Worm (Caenorhabditis elegans): ENCODE measurements around the gene cku-70.

cku-70 gene

ce11 chrIII:11142908-11143307 lies 11.7 kb upstream of the cku-70 start:
- no peak for TF ChIP-seq bed-3 (GFP tag; optimal IDR thresholded peaks at IDR 0.05)
- TF ChIP-seq hlh-1 (tag; optimal IDR thresholded peaks at IDR 0.05) = no peak
- no peak for TF ChIP-seq ceh-43 (GFP tag; optimal IDR thresholded peaks at IDR 0.05)
- TF ChIP-seq tbx-8 (GFP tag; optimal IDR thresholded peaks at IDR 0.05) = no peak
- TF ChIP-seq nhr-76 (tag; optimal IDR thresholded peaks at IDR 0.05) = no peak
- TF ChIP-seq elt-1 (tag; optimal IDR thresholded peaks at IDR 0.05; ENCODE audit: borderline replicate concordance, insufficient read depth) = no peak
- no peak for TF ChIP-seq sem-2 (GFP tag; optimal IDR thresholded peaks at IDR 0.05)
- no peak for TF ChIP-seq nhr-237 (tag; optimal IDR thresholded peaks at IDR 0.05)
- TF ChIP-seq zip-8 (tag; optimal IDR thresholded peaks at IDR 0.05) = no peak
- no peak for TF ChIP-seq lin-32 (GFP tag; optimal IDR thresholded peaks at IDR 0.05)
- no peak for TF ChIP-seq mep-1 (tag; optimal IDR thresholded peaks at IDR 0.05)
- no peak for TF ChIP-seq lsy-2 (tag; optimal IDR thresholded peaks at IDR 0.05)
- no peak for TF ChIP-seq drap-1 (GFP tag; optimal IDR thresholded peaks at IDR 0.05)
- TF ChIP-seq ham-2 (GFP tag; optimal IDR thresholded peaks at IDR 0.05) = no peak
- TF ChIP-seq snpc-4 (tag; optimal IDR thresholded peaks at IDR 0.05) = no peak
- no peak for TF ChIP-seq ceh-83 (GFP tag; optimal IDR thresholded peaks at IDR 0.05)

ce11 chrIII:11149254-11149876 lies 5.3 kb upstream of the cku-70 start:
- TF ChIP-seq snpc-4 (tag; optimal IDR thresholded peaks at IDR 0.05) = no peak
- TF ChIP-seq ceh-83 (GFP tag; optimal IDR thresholded peaks at IDR 0.05) = no peak
- TF ChIP-seq blmp-1 (tag; optimal IDR thresholded peaks at IDR 0.05) = no peak
- no peak for TF ChIP-seq bed-3 (GFP tag; optimal IDR thresholded peaks at IDR 0.05)
- TF ChIP-seq ces-1 (GFP tag; optimal IDR thresholded peaks at IDR 0.05) = no peak
- TF ChIP-seq ceh-39 (tag; optimal IDR thresholded peaks at IDR 0.05) = no peak
- no peak for TF ChIP-seq zip-8 (tag; optimal IDR thresholded peaks at IDR 0.05)
- no peak for TF ChIP-seq lsy-2 (tag; optimal IDR thresholded peaks at IDR 0.05)
- no peak for TF ChIP-seq tbx-8 (GFP tag; optimal IDR thresholded peaks at IDR 0.05)
- TF ChIP-seq pha-4 (tag; optimal IDR thresholded peaks at IDR 0.05) = no peak

- TF ChIP-seq ceh-83 (GFP tag; optimal IDR thresholded peaks at IDR 0.05) (no peak), ces-1 (GFP tag; optimal IDR thresholded peaks at IDR 0.05) (no peak), ceh-43 (GFP tag; optimal IDR thresholded peaks at IDR 0.05) (no peak), lin-13 (tag; optimal IDR thresholded peaks at IDR 0.05) (no peak), nhr-237 (tag; optimal IDR thresholded peaks at IDR 0.05) (no peak), nhr-28 (tag; optimal IDR thresholded peaks at IDR 0.05) (no peak)
Observed at ce11 chrIII:11157099-11157498, 2.5 kb downstream of the cku-70 start, which contains the start of gene Y47D3A.31. Gene Y47D3A.31, minus strand, starts transcription at chrIII:11157199.

- TF ChIP-seq ceh-83 (GFP tag; optimal IDR thresholded peaks at IDR 0.05) (no peak), unc-120 (tag; optimal IDR thresholded peaks at IDR 0.05; ENCODE audit: poor library complexity, severe bottlenecking) (no peak), ces-1 (GFP tag; optimal IDR thresholded peaks at IDR 0.05) (no peak), ceh-43 (GFP tag; optimal IDR thresholded peaks at IDR 0.05) (no peak)
Observed at ce11 chrIII:11157916-11158315, 3.3 kb downstream of the cku-70 start.

ce11 chrIII:11169680-11170079 lies 15.1 kb downstream of the cku-70 start:
- TF ChIP-seq ceh-39 (tag; optimal IDR thresholded peaks at IDR 0.05) = no peak
- no peak for TF ChIP-seq flh-1 (GFP tag; optimal IDR thresholded peaks at IDR 0.05)
- TF ChIP-seq lin-13 (tag; optimal IDR thresholded peaks at IDR 0.05) = no peak
- no peak for TF ChIP-seq nhr-28 (tag; optimal IDR thresholded peaks at IDR 0.05)
- TF ChIP-seq cnd-1 (tag; optimal IDR thresholded peaks at IDR 0.05) = no peak
- TF ChIP-seq unc-120 (tag; optimal IDR thresholded peaks at IDR 0.05; ENCODE audit: poor library complexity, severe bottlenecking) = no peak
- no peak for TF ChIP-seq hlh-1 (tag; optimal IDR thresholded peaks at IDR 0.05)
- no peak for TF ChIP-seq mep-1 (tag; optimal IDR thresholded peaks at IDR 0.05)
- TF ChIP-seq tbx-8 (GFP tag; optimal IDR thresholded peaks at IDR 0.05) = no peak
- no peak for TF ChIP-seq nhr-76 (tag; optimal IDR thresholded peaks at IDR 0.05)
- no peak for TF ChIP-seq ztf-11 (tag; optimal IDR thresholded peaks at IDR 0.05)
- no peak for TF ChIP-seq pha-4 (tag; optimal IDR thresholded peaks at IDR 0.05)
- TF ChIP-seq ceh-83 (GFP tag; optimal IDR thresholded peaks at IDR 0.05) = no peak
- TF ChIP-seq snpc-4 (tag; optimal IDR thresholded peaks at IDR 0.05) = no peak

ce11 chrIII:11170509-11170908 lies 15.9 kb downstream of the cku-70 start:
- TF ChIP-seq ztf-11 (tag; optimal IDR thresholded peaks at IDR 0.05) (no peak), nhr-237 (tag; optimal IDR thresholded peaks at IDR 0.05) (no peak), nhr-12 (tag; optimal IDR thresholded peaks at IDR 0.05) (no peak), pha-4 (tag; optimal IDR thresholded peaks at IDR 0.05) (no peak), ces-1 (GFP tag; optimal IDR thresholded peaks at IDR 0.05) (no peak), sptf-1 (tag; optimal IDR thresholded peaks at IDR 0.05) (no peak), mep-1 (tag; optimal IDR thresholded peaks at IDR 0.05) (no peak), cnd-1 (tag; optimal IDR thresholded peaks at IDR 0.05) (no peak), unc-62 (GFP tag; optimal IDR thresholded peaks at IDR 0.05) (no peak)

Data from whole organism, mixed stage, embryonic.